Worm (Caenorhabditis elegans): ENCODE results near the gene srbc-41.

Gene srbc-41

ce11 chrV:1583242-1583641 is 31.4 kb downstream of the srbc-41 start:
- no peak for TF ChIP-seq hmg-4 (GFP tag; optimal IDR thresholded peaks at IDR 0.05)

DNA sequence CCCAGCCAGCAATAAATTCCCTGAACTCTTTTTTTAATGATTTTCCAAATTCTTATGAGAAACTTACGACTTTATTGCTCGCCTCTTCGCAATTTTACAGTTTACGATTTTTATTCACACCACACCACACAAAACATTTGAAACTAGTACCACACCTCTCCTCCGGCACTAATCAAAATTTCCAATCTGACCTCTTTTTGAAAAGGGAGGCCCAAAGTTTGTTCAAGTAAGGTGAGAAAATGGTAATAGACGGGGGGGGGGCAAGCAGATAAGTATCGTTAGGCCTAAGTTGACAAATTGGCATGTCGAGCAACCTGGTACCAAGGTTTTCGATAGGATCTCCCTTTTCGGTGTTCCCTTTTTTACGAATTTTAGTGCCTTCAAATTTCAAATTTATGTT is 34.8 kb downstream of the srbc-41 start:
- TF ChIP-seq scrt-1 (GFP tag; IDR thresholded peaks at IDR 0.05): no peak
- TF ChIP-seq ama-1 (optimal IDR thresholded peaks at IDR 0.05): no peak
- TF ChIP-seq B0310.2 (tag; optimal IDR thresholded peaks at IDR 0.05): no peak
- no peak for TF ChIP-seq sea-1 (GFP tag; conservative IDR thresholded peaks at IDR 0.05)
- no peak for TF ChIP-seq tbx-11 (GFP tag; IDR thresholded peaks at IDR 0.05)
- no peak for TF ChIP-seq tra-4 (tag; optimal IDR thresholded peaks at IDR 0.05)
- TF ChIP-seq ceh-36 (tag; optimal IDR thresholded peaks at IDR 0.05): no peak
- TF ChIP-seq ceh-13 (GFP tag; optimal IDR thresholded peaks at IDR 0.05): no peak

- no peak for TF ChIP-seq ceh-13 (GFP tag; optimal IDR thresholded peaks at IDR 0.05)
- no peak for TF ChIP-seq ceh-36 (tag; optimal IDR thresholded peaks at IDR 0.05)
- TF ChIP-seq aly-1 (tag; optimal IDR thresholded peaks at IDR 0.05): no peak
- no peak for TF ChIP-seq sea-1 (GFP tag; conservative IDR thresholded peaks at IDR 0.05)
- no peak for TF ChIP-seq hmbx-1 (tag; optimal IDR thresholded peaks at IDR 0.05)
- TF ChIP-seq hmg-4 (GFP tag; optimal IDR thresholded peaks at IDR 0.05): peak; percentile 58
- TF ChIP-seq tbx-11 (GFP tag; IDR thresholded peaks at IDR 0.05): no peak
- 0 out of 2 replicates have a peak, but pooled peaks have one; percentile 56 for TF ChIP-seq scrt-1 (GFP tag; IDR thresholded peaks at IDR 0.05)
- TF ChIP-seq hnd-1 (tag; optimal IDR thresholded peaks at IDR 0.05): no peak
Measured at ce11 chrV:1578572-1579230, 35.9 kb downstream of the srbc-41 start.

- TF ChIP-seq flt-1 (GFP tag; IDR thresholded peaks at IDR 0.05): 0 out of 2 replicates have a peak, but pooled peaks have one; percentile 21
- TF ChIP-seq hmg-4 (GFP tag; optimal IDR thresholded peaks at IDR 0.05): peak; percentile 30
- peak; percentile 11; the same call in 1 of the 2 replicates for TF ChIP-seq pes-1 (GFP tag; IDR thresholded peaks at IDR 0.05)
- TF ChIP-seq sea-1 (GFP tag; conservative IDR thresholded peaks at IDR 0.05): no peak
Measured at ce11 chrV:1577092-1577709, 37.4 kb downstream of the srbc-41 start.

DNA sequence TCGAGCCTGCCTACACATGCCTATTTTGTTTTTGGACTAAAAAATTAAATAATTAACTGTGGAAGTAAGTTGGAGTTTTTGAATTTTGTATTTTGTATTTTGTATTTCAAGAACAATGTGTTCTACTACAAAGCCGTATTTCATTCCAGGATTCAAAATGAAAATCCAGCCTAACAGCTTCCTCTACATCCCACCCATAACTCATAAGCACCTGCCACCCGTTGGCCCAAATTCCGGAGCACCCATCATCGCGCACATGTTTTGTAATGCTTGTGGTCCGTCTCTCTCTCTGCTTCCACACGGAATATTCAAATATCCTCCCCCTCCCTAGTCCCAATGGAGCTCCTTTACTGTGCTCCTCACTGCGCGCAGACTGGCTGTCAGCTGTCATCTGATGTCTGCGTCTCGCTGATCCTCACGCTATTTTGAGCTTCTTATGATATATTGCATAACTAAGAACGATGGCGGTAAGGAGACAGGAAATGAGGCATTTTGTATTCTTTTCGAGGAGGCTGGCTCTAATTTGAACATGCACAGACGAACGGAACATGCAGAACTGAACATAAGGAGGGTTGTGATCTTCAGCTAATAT is 39.0 kb downstream of the srbc-41 start:
- TF ChIP-seq hmg-4 (GFP tag; optimal IDR thresholded peaks at IDR 0.05) (no peak), tbx-37 (GFP tag; conservative IDR thresholded peaks at IDR 0.05) (no peak), ceh-36 (tag; optimal IDR thresholded peaks at IDR 0.05) (peak; percentile 22), B0310.2 (tag; optimal IDR thresholded peaks at IDR 0.05) (no peak), ets-7 (tag; optimal IDR thresholded peaks at IDR 0.05) (no peak)

DNA sequence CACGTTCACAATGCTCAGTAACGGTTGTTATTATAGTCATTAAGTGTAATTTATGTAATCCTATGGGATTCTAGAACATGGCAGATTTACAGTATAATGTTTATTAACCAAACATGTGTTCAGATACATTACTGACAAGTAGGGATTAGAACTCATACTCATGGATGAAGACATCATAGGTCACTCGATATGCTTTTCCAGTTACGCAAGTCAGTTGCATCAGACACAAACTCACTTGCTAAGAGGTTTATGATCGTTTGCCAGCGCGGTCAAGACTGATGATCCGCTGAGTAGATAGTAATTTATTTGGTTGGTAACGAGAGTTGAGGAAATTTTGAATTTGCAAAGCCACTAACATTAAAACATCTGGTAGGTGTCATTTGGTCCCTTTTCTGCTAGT is 40.0 kb downstream of the srbc-41 start:
- TF ChIP-seq hmg-4 (GFP tag; optimal IDR thresholded peaks at IDR 0.05) (no peak), scrt-1 (GFP tag; IDR thresholded peaks at IDR 0.05) (no peak), ama-1 (optimal IDR thresholded peaks at IDR 0.05) (no peak), tbx-37 (GFP tag; conservative IDR thresholded peaks at IDR 0.05) (no peak), pes-1 (GFP tag; IDR thresholded peaks at IDR 0.05) (no peak), F13C5.2 (tag; optimal IDR thresholded peaks at IDR 0.05) (no peak), B0310.2 (tag; optimal IDR thresholded peaks at IDR 0.05) (no peak), tbx-11 (GFP tag; IDR thresholded peaks at IDR 0.05) (no peak), aly-1 (tag; optimal IDR thresholded peaks at IDR 0.05) (no peak), ceh-13 (GFP tag; optimal IDR thresholded peaks at IDR 0.05) (no peak), ceh-36 (tag; optimal IDR thresholded peaks at IDR 0.05) (no peak), tra-4 (tag; optimal IDR thresholded peaks at IDR 0.05) (no peak), hnd-1 (tag; optimal IDR thresholded peaks at IDR 0.05) (no peak)

DNA sequence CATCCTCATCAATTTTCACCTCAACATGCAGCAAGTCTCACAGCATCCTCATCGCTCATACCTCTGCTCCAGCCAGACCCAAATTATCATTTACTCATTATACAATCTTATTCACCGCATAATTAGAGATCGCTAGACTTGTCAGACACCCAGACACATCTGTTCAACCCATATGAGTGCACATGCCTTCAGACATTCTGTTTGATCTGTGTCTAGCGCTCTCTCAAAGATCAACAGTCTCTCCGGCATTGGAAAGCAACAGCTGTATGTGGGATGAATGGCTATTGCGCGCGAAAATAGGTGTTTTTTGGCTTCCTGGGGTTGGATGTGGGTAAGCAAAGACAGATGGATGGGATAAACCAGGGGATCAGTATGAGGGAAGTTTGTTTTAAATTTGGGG is 42.0 kb downstream of the srbc-41 start:
- peak; percentile 42 for TF ChIP-seq hmg-4 (GFP tag; optimal IDR thresholded peaks at IDR 0.05)
- no peak for TF ChIP-seq tbx-37 (GFP tag; conservative IDR thresholded peaks at IDR 0.05)

DNA sequence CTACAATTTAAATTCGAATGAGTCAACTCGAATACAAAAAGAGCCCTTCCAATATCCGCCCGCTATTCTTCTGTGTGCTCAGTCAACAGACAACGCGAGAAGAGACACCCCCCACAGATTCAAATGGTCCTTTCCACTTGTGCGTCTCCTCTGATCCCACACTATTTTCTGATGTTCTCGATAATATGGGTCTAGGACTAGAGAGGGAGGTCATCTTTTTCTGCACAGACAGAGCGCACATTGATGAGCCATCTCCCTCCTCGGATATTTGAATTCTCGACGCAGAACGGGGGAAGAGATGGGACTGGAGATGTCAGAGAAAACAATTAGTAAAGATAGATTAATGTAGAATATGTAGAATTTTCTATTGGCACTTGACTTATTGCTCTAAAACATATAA is 43.9 kb downstream of the srbc-41 start:
- TF ChIP-seq hmg-4 (GFP tag; optimal IDR thresholded peaks at IDR 0.05): peak; percentile 71
- no peak for TF ChIP-seq hnd-1 (tag; optimal IDR thresholded peaks at IDR 0.05)

DNA sequence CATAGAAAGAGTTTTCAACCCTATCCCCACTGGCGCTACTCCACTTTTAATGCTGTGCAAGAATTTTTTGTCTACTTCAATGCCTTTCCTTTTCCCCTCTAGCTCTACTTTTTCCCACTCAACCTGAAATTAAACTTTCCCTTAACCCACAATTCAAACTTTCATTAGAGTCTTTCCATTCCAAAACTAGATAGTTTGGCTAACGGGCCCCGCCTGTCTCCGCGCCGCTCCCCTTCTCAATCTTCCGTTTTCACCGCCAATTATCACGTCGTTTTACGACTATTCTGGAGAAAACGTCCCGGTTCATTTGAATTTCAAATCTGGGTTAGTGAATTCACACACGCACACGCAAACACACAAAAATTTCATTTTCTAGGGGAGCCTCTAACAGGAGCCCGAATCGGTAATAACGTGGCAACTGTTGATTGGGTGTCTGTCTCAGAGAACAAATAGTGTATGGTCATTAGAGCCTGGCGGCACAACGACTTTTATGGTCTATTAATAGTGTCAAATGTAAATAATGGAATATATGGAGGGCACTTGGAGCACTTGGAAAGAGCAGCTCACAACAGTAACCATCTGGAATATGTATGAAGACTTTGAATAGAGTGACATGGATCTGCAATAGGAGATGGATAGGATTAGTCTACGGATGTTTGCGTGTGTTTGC is 44.7 kb downstream of the srbc-41 start:
- TF ChIP-seq tbx-11 (GFP tag; IDR thresholded peaks at IDR 0.05): no peak
- 0 out of 2 replicates have a peak, but pooled peaks have one; percentile 56 for TF ChIP-seq scrt-1 (GFP tag; IDR thresholded peaks at IDR 0.05)
- no peak for TF ChIP-seq F13C5.2 (tag; optimal IDR thresholded peaks at IDR 0.05)
- no peak for TF ChIP-seq hnd-1 (tag; optimal IDR thresholded peaks at IDR 0.05)

Measured in whole organism, early embryonic.